Worm (Caenorhabditis elegans) whole organism, young adult: ENCODE results near the gene srb-11.

ENCODE experiments used
- F57C9.4 ChIP-seq: sonication (generic microtip); optimal IDR thresholded peaks from 2 replicates; lab custom pipeline; 2017; ENCODE audit warnings: mild to moderate bottlenecking, missing genetic modification characterization, missing compliant biosample characterization
- ccch-3 ChIP-seq: fragments of 200-800 bp; sonication (Bioruptor generic); optimal IDR thresholded peaks from 2 replicates; lab custom pipeline; 2018; ENCODE audit warnings: mild to moderate bottlenecking, missing genetic modification characterization, missing compliant biosample characterization
- cebp-2 ChIP-seq: fragments of 200-800 bp; sonication (Bioruptor generic); IDR thresholded peaks from 2 replicates; pipeline ENCODE4 v1.3.6; 2022; ENCODE audit warnings: missing genetic modification characterization, missing compliant biosample characterization
- ceh-27 ChIP-seq: fragments of 200-800 bp; sonication (Bioruptor generic); optimal IDR thresholded peaks from 2 replicates; lab custom pipeline; 2018; ENCODE audit warnings: mild to moderate bottlenecking, missing genetic modification characterization, moderate library complexity, missing compliant biosample characterization
- die-1 ChIP-seq: sonication (generic microtip); optimal IDR thresholded peaks from 2 replicates; lab custom pipeline; 2016; ENCODE audit warnings: missing genotype, mild to moderate bottlenecking, missing genetic modification characterization, missing compliant biosample characterization
- dpl-1 ChIP-seq: fragments of 150-350 bp; optimal IDR thresholded peaks from 2 replicates; lab custom pipeline; 2014; ENCODE audit warnings: missing biosample characterization, missing genetic modification reagents, missing genetic modification characterization
- hsf-1 ChIP-seq: fragments of 200-800 bp; sonication (Bioruptor generic); IDR thresholded peaks from 2 replicates; pipeline ENCODE4 v1.3.6; 2022; ENCODE audit warnings: missing genetic modification reagents, missing genetic modification characterization, missing compliant biosample characterization
- lsl-1 ChIP-seq: fragments of 200-800 bp; sonication (Bioruptor generic); optimal IDR thresholded peaks from 2 replicates; lab custom pipeline; 2018; ENCODE audit warnings: mild to moderate bottlenecking, missing genetic modification characterization, moderate library complexity, missing compliant biosample characterization
- nfya-1 ChIP-seq: sonication (generic microtip); optimal IDR thresholded peaks from 2 replicates; lab custom pipeline; 2017; ENCODE audit warnings: antibody characterized with exemption, missing compliant biosample characterization, missing genetic modification characterization, borderline replicate concordance; ENCODE audit not compliant: insufficient read depth
- tlf-1 ChIP-seq: fragments of 200-800 bp; sonication (Bioruptor generic); optimal IDR thresholded peaks from 2 replicates; lab custom pipeline; 2018; ENCODE audit warnings: mild to moderate bottlenecking, missing genetic modification characterization, missing compliant biosample characterization
- xnd-1 ChIP-seq: sonication (generic microtip); optimal IDR thresholded peaks from 2 replicates; lab custom pipeline; 2016; ENCODE audit warnings: missing genotype, missing genetic modification reagents, missing genetic modification characterization, missing compliant biosample characterization

ce11 chrIII:6446807-6447206 is 45.9 kb downstream of the srb-11 start, which contains the start of gene let-721:
- no peak for TF ChIP-seq ceh-27 (GFP tag; lab: Kevin White, UChicago)
- TF ChIP-seq lsl-1, result no peak
- TF ChIP-seq tlf-1 (GFP tag; lab: Kevin White, UChicago), result no peak
- TF ChIP-seq xnd-1 (tag; lab: Kevin White, UChicago), result no peak
- TF ChIP-seq F57C9.4 (tag; lab: Kevin White, UChicago), result no peak
- no peak for TF ChIP-seq ccch-3 (GFP tag; lab: Kevin White, UChicago)
- no peak for TF ChIP-seq dpl-1 (GFP tag; lab: Kevin White, UChicago)
- no peak for TF ChIP-seq cebp-2 (GFP tag; lab: Robert Waterston, UW)
- TF ChIP-seq die-1 (tag; lab: Kevin White, UChicago), result no peak
- TF ChIP-seq nfya-1, result no peak
- TF ChIP-seq hsf-1, result no peak
